Worm (Caenorhabditis elegans) whole organism, L2 larva: ENCODE results near the gene acr-7.

Experiments
- aly-2 ChIP-seq: fragments of 150-350 bp; optimal IDR thresholded peaks from 2 replicates; lab custom pipeline; 2014; ENCODE audit warnings: missing biosample characterization, missing genetic modification characterization
- lin-13 ChIP-seq: fragments of 150-350 bp; optimal IDR thresholded peaks from 2 replicates; lab custom pipeline; 2014; ENCODE audit warnings: missing biosample characterization, missing genetic modification reagents, missing genetic modification characterization
- mdl-1 ChIP-seq, 2 experiments: fragments of 150-350 bp in 1 of 2; sonication (generic microtip) in 1 of 2; optimal IDR thresholded peaks; 2 replicates each; lab custom pipeline; 2017; ENCODE audit warnings: missing biosample characterization in 2 of 2, missing genetic modification characterization in 2 of 2
- nhr-11 ChIP-seq: fragments of 150-350 bp; optimal IDR thresholded peaks from 2 replicates; lab custom pipeline; 2014; ENCODE audit warnings: missing biosample characterization, missing genetic modification characterization
- peb-1 ChIP-seq: fragments of 150-350 bp; optimal IDR thresholded peaks from 2 replicates; lab custom pipeline; 2014; ENCODE audit warnings: missing biosample characterization, missing genetic modification characterization
- unc-55 ChIP-seq: fragments of 150-350 bp; sonication (generic microtip); optimal IDR thresholded peaks from 3 replicates; lab custom pipeline; 2014; ENCODE audit warnings: missing biosample characterization, missing genetic modification reagents, missing genetic modification characterization
- unc-62 ChIP-seq: fragments of 150-350 bp; optimal IDR thresholded peaks from 2 replicates; lab custom pipeline; 2014; ENCODE audit warnings: missing biosample characterization, missing genetic modification reagents, missing genetic modification characterization
- zag-1 ChIP-seq: fragments of 150-350 bp; optimal IDR thresholded peaks from 2 replicates; lab custom pipeline; 2014; ENCODE audit warnings: missing biosample characterization, missing genetic modification characterization
- ztf-11 ChIP-seq: sonication (generic microtip); optimal IDR thresholded peaks from 2 replicates; lab custom pipeline; 2017; ENCODE audit warnings: missing biosample characterization, missing genetic modification characterization

ce11 chrII:7853679-7854078, 4.1 kb upstream of the acr-7 start, which contains the start of gene T09A5.5:
- TF ChIP-seq nhr-11 (tag; lab: Kevin White, UChicago) (no peak), lin-13 (GFP tag; lab: Kevin White, UChicago) (no peak), peb-1 (tag; lab: Kevin White, UChicago) (no peak), ztf-11 (tag; lab: Kevin White, UChicago) (no peak), unc-62 (GFP tag; lab: Kevin White, UChicago) (no peak), aly-2 (tag; lab: Kevin White, UChicago) (no peak), unc-55 (GFP tag; lab: Kevin White, UChicago) (no peak), mdl-1 (tag; optimal IDR thresholded peaks at IDR 0.05; lab: Kevin White, UChicago) (no peak), zag-1 (tag; lab: Kevin White, UChicago) (no peak)
